Worm (Caenorhabditis elegans) whole organism, L2 larva: Measurements from ENCODE around the gene T27D12.1.

Experiments used
- aly-2 ChIP-seq: fragments of 150-350 bp; optimal IDR thresholded peaks from 2 replicates; lab custom pipeline; 2014; ENCODE audit warnings: missing biosample characterization, missing genetic modification characterization
- nhr-237 ChIP-seq: fragments of 150-350 bp; optimal IDR thresholded peaks from 2 replicates; lab custom pipeline; 2014; ENCODE audit warnings: missing biosample characterization, missing genetic modification characterization

DNA sequence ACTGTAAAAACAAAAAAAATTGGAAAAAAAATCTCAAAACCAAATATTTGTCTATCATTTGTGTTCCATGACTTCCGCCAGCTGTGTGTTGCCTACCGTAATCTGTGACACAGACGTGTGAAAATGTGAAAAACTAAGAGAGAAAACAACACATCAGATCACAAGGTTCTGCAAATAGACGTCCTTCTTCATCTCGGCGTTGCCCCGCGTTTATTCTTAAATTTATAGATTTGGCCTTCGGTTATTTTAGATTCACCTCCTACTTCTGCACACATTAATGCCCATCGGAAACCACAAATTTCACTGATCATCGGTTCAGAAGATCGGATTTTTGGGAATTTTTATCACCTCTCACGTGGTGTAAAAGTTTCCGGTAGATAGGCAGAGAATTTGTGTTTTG, 3.3 kb upstream of the T27D12.1 start:
- TF ChIP-seq nhr-237 (tag; lab: Kevin White, UChicago) (no peak), aly-2 (tag; lab: Kevin White, UChicago) (no peak)
